Fruit fly (Drosophila melanogaster) whole organism, prepupa: ENCODE data around the gene RabX5.

Experiments
- Blimp-1 ChIP-seq: fragments of 200-800 bp; sonication (Bioruptor generic); optimal IDR thresholded peaks from 3 replicates; lab custom pipeline; 2017; ENCODE audit warnings: missing biosample characterization, missing genetic modification characterization, mild to moderate bottlenecking, moderate library complexity, missing genetic modification reagents
- CG10669 ChIP-seq: fragments of 200-800 bp; sonication (Bioruptor generic); optimal IDR thresholded peaks from 3 replicates; lab custom pipeline; 2018; ENCODE audit warnings: missing biosample characterization, mild to moderate bottlenecking, missing genetic modification characterization, moderate library complexity
- CG11294 ChIP-seq: fragments of 200-800 bp; sonication (Bioruptor generic); IDR thresholded peaks from 2 replicates; pipeline ENCODE4 v1.3.6; 2022; ENCODE audit warnings: missing biosample characterization, missing genetic modification characterization
- CG6163 ChIP-seq: fragments of 200-800 bp; sonication (Bioruptor generic); IDR thresholded peaks from 3 replicates; pipeline ENCODE4 v1.3.6; 2022; ENCODE audit warnings: missing biosample characterization, missing genetic modification characterization
- CG6854 ChIP-seq: fragments of 200-800 bp; sonication (Bioruptor generic); optimal IDR thresholded peaks from 2 replicates; lab custom pipeline; 2017; ENCODE audit warnings: missing biosample characterization, mild to moderate bottlenecking, missing genetic modification characterization
- Eip75B ChIP-seq: fragments of 200-800 bp; sonication (Bioruptor generic); optimal IDR thresholded peaks from 3 replicates; lab custom pipeline; 2016; ENCODE audit warnings: missing biosample characterization, missing genetic modification characterization
- Ets21C ChIP-seq: fragments of 200-800 bp; sonication (Bioruptor generic); optimal IDR thresholded peaks from 3 replicates; lab custom pipeline; 2016; ENCODE audit warnings: missing biosample characterization, missing genetic modification characterization
- Gug ChIP-seq: fragments of 200-800 bp; sonication (Bioruptor generic); IDR thresholded peaks from 2 replicates; pipeline ENCODE4 v1.3.6; 2022; ENCODE audit warnings: missing biosample characterization, missing genetic modification characterization
- Hr38 ChIP-seq: sonication (Bioruptor generic); optimal IDR thresholded peaks from 2 replicates; lab custom pipeline; 2016; ENCODE audit warnings: missing biosample characterization, missing genetic modification characterization
- Hr39 ChIP-seq: fragments of 200-800 bp; sonication (Bioruptor generic); optimal IDR thresholded peaks from 2 replicates; lab custom pipeline; 2016; ENCODE audit warnings: missing biosample characterization, missing genetic modification characterization
- OdsH ChIP-seq: fragments of 200-800 bp; sonication (Bioruptor generic); optimal IDR thresholded peaks from 3 replicates; lab custom pipeline; 2016; ENCODE audit warnings: missing biosample characterization, missing genetic modification characterization
- acj6 ChIP-seq: fragments of 200-800 bp; sonication (Bioruptor generic); optimal IDR thresholded peaks from 3 replicates; lab custom pipeline; 2016; ENCODE audit warnings: missing biosample characterization, missing genetic modification characterization

dm6 chr3L:1690727-1691413 lies 21.0 kb upstream of the RabX5 start:
- no peak for TF ChIP-seq CG6854 (GFP tag; lab: Kevin White, UChicago)
- TF ChIP-seq CG11294, result peak; percentile 45; the same call in 1 of the 2 replicates
- TF ChIP-seq OdsH (GFP tag; lab: Kevin White, UChicago), result peak; percentile 76
- no peak for TF ChIP-seq Hr38
- TF ChIP-seq Blimp-1 (GFP tag; lab: Kevin White, UChicago), result peak; percentile 20
- peak; percentile 80 for TF ChIP-seq Eip75B
- TF ChIP-seq CG10669 (GFP tag; lab: Kevin White, UChicago), result peak; percentile 81
- TF ChIP-seq acj6 (GFP tag; lab: Kevin White, UChicago), result peak; percentile 78
- TF ChIP-seq Ets21C (GFP tag; lab: Kevin White, UChicago), result peak; percentile 14
- peak; percentile 72 for TF ChIP-seq Gug (GFP tag; lab: Robert Waterston, UW)
- peak; percentile 88 for TF ChIP-seq CG6163
- TF ChIP-seq Hr39, result peak; percentile 66
